Worm (Caenorhabditis elegans): ENCODE results near the gene nep-1.

ce11 chrII:11690868-11691267 is 33.9 kb upstream of the nep-1 start:
- no peak for TF ChIP-seq lin-13 (tag; optimal IDR thresholded peaks at IDR 0.05)
- TF ChIP-seq nhr-12 (tag; optimal IDR thresholded peaks at IDR 0.05) = no peak
- no peak for TF ChIP-seq ztf-11 (tag; optimal IDR thresholded peaks at IDR 0.05)
- TF ChIP-seq pha-4 (tag; optimal IDR thresholded peaks at IDR 0.05) = no peak
- no peak for TF ChIP-seq lsy-2 (tag; optimal IDR thresholded peaks at IDR 0.05)
- TF ChIP-seq unc-62 (GFP tag; optimal IDR thresholded peaks at IDR 0.05) = no peak
- no peak for TF ChIP-seq mab-5 (tag; optimal IDR thresholded peaks at IDR 0.05)
- TF ChIP-seq snpc-4 (tag; optimal IDR thresholded peaks at IDR 0.05) = no peak
- TF ChIP-seq nhr-76 (tag; optimal IDR thresholded peaks at IDR 0.05) = no peak
- TF ChIP-seq lin-32 (GFP tag; optimal IDR thresholded peaks at IDR 0.05) = no peak
